Worm (Caenorhabditis elegans) whole organism, L2 larva: Measurements from ENCODE around the gene F38E11.6.

Experiments
- C34F6.9 ChIP-seq: fragments of 150-350 bp; optimal IDR thresholded peaks from 2 replicates; lab custom pipeline; 2014; ENCODE audit warnings: missing biosample characterization, missing genetic modification characterization
- F13H6.1 ChIP-seq: sonication (generic microtip); optimal IDR thresholded peaks from 2 replicates; lab custom pipeline; 2016; ENCODE audit warnings: missing genetic modification characterization, missing compliant biosample characterization
- Y55F3AM.14 ChIP-seq: fragments of 200-800 bp; sonication (Bioruptor generic); optimal IDR thresholded peaks from 2 replicates; lab custom pipeline; 2018; ENCODE audit warnings: mild to moderate bottlenecking, missing genetic modification characterization, missing compliant biosample characterization
- ZK546.5 ChIP-seq: sonication (generic microtip); optimal IDR thresholded peaks from 2 replicates; lab custom pipeline; 2017; ENCODE audit warnings: missing biosample characterization, missing genetic modification characterization
- ama-1 ChIP-seq: fragments of 150-350 bp; optimal IDR thresholded peaks from 2 replicates; lab custom pipeline; 2018; ENCODE audit warnings: inconsistent platforms
- blmp-1 ChIP-seq: sonication (generic microtip); optimal IDR thresholded peaks from 2 replicates; lab custom pipeline; 2017; ENCODE audit warnings: missing genetic modification characterization, mild to moderate bottlenecking, missing compliant biosample characterization, antibody characterized with exemption, moderate library complexity; ENCODE audit not compliant: insufficient read depth
- ceh-16 ChIP-seq: fragments of 150-350 bp; optimal IDR thresholded peaks from 2 replicates; lab custom pipeline; 2014; ENCODE audit warnings: missing biosample characterization, missing genetic modification characterization
- ceh-82 ChIP-seq: fragments of 150-350 bp; optimal IDR thresholded peaks from 2 replicates; lab custom pipeline; 2014; ENCODE audit warnings: missing biosample characterization, missing genetic modification characterization
- crh-2 ChIP-seq: sonication (generic microtip); optimal IDR thresholded peaks from 2 replicates; lab custom pipeline; 2017; ENCODE audit warnings: missing biosample characterization, missing genetic modification characterization
- dmd-4 ChIP-seq: sonication (generic microtip); optimal IDR thresholded peaks from 2 replicates; lab custom pipeline; 2017; ENCODE audit warnings: missing biosample characterization, missing genetic modification characterization
- egl-27 ChIP-seq: sonication (generic microtip); optimal IDR thresholded peaks from 3 replicates; lab custom pipeline; 2017; ENCODE audit warnings: missing biosample characterization, missing genetic modification reagents, missing genetic modification characterization
- elt-1 ChIP-seq: fragments of 150-350 bp; optimal IDR thresholded peaks from 2 replicates; lab custom pipeline; 2014; ENCODE audit warnings: missing biosample characterization, missing genetic modification characterization
- fos-1 ChIP-seq: fragments of 150-350 bp; optimal IDR thresholded peaks from 2 replicates; lab custom pipeline; 2014; ENCODE audit warnings: missing biosample characterization, missing genetic modification characterization
- gmeb-1 ChIP-seq: fragments of 150-350 bp; optimal IDR thresholded peaks from 2 replicates; lab custom pipeline; 2014; ENCODE audit warnings: missing biosample characterization, missing genetic modification characterization
- lin-13 ChIP-seq: fragments of 150-350 bp; optimal IDR thresholded peaks from 2 replicates; lab custom pipeline; 2014; ENCODE audit warnings: missing biosample characterization, missing genetic modification reagents, missing genetic modification characterization
- lsy-2 ChIP-seq, 2 experiments: fragments of 150-350 bp in 1 of 2; sonication (generic microtip) in 1 of 2; optimal IDR thresholded peaks; 2 replicates each; lab custom pipeline; 2014 to 2017; ENCODE audit warnings: missing biosample characterization in 2 of 2, missing genetic modification characterization in 2 of 2
- mab-5 ChIP-seq: fragments of 150-350 bp; optimal IDR thresholded peaks from 2 replicates; lab custom pipeline; 2014; ENCODE audit warnings: missing biosample characterization, missing genetic modification characterization
- mdl-1 ChIP-seq, 2 experiments: fragments of 150-350 bp in 1 of 2; sonication (generic microtip) in 1 of 2; optimal IDR thresholded peaks; 2 replicates each; lab custom pipeline; 2017; ENCODE audit warnings: missing biosample characterization in 2 of 2, missing genetic modification characterization in 2 of 2
- nhr-10 ChIP-seq: sonication (generic microtip); optimal IDR thresholded peaks from 2 replicates; lab custom pipeline; 2017; ENCODE audit warnings: missing biosample characterization, missing genetic modification characterization
- nhr-11 ChIP-seq: fragments of 150-350 bp; optimal IDR thresholded peaks from 2 replicates; lab custom pipeline; 2014; ENCODE audit warnings: missing biosample characterization, missing genetic modification characterization
- nhr-12 ChIP-seq: fragments of 150-350 bp; optimal IDR thresholded peaks from 2 replicates; lab custom pipeline; 2014; ENCODE audit warnings: missing biosample characterization, missing genetic modification characterization
- nhr-129 ChIP-seq: fragments of 150-350 bp; optimal IDR thresholded peaks from 2 replicates; lab custom pipeline; 2014; ENCODE audit warnings: missing biosample characterization, missing genetic modification characterization
- nhr-21 ChIP-seq: fragments of 150-350 bp; optimal IDR thresholded peaks from 2 replicates; lab custom pipeline; 2014; ENCODE audit warnings: missing biosample characterization, missing genetic modification characterization
- nhr-25 ChIP-seq: fragments of 150-350 bp; sonication (generic microtip); optimal IDR thresholded peaks from 3 replicates; lab custom pipeline; 2014; ENCODE audit warnings: missing biosample characterization, missing genetic modification characterization
- nhr-6 ChIP-seq: fragments of 150-350 bp; optimal IDR thresholded peaks from 2 replicates; lab custom pipeline; 2014; ENCODE audit warnings: missing biosample characterization, missing genetic modification characterization
- nhr-77 ChIP-seq: fragments of 150-350 bp; optimal IDR thresholded peaks from 2 replicates; lab custom pipeline; 2014; ENCODE audit warnings: missing biosample characterization, missing genetic modification characterization
- peb-1 ChIP-seq: fragments of 150-350 bp; optimal IDR thresholded peaks from 2 replicates; lab custom pipeline; 2014; ENCODE audit warnings: missing biosample characterization, missing genetic modification characterization
- sma-3 ChIP-seq: sonication (generic microtip); optimal IDR thresholded peaks from 2 replicates; lab custom pipeline; 2016; ENCODE audit warnings: missing genetic modification reagents, missing genetic modification characterization, missing compliant biosample characterization
- sma-9 ChIP-seq, 2 experiments: fragments of 150-350 bp in 1 of 2; sonication (generic microtip) in 1 of 2; optimal IDR thresholded peaks; 2 replicates each; lab custom pipeline; 2014 to 2016; ENCODE audit warnings: missing genetic modification characterization in 2 of 2, mild to moderate bottlenecking in 1 of 2, missing biosample characterization in 1 of 2, missing compliant biosample characterization in 1 of 2, missing genetic modification reagents in 1 of 2, moderate library complexity in 1 of 2
- snpc-4 ChIP-seq: fragments of 150-350 bp; optimal IDR thresholded peaks from 2 replicates; lab custom pipeline; 2014; ENCODE audit warnings: missing biosample characterization, missing genetic modification characterization
- unc-39 ChIP-seq: fragments of 150-350 bp; optimal IDR thresholded peaks from 2 replicates; lab custom pipeline; 2014; ENCODE audit warnings: missing biosample characterization, missing genetic modification characterization
- zag-1 ChIP-seq: fragments of 150-350 bp; optimal IDR thresholded peaks from 2 replicates; lab custom pipeline; 2014; ENCODE audit warnings: missing biosample characterization, missing genetic modification characterization
- ztf-1 ChIP-seq: fragments of 200-800 bp; sonication (Bioruptor generic); conservative IDR thresholded peaks from 2 replicates; pipeline ENCODE4 v1.3.6; 2022; ENCODE audit warnings: missing genetic modification characterization, missing compliant biosample characterization
- ztf-4 ChIP-seq: fragments of 150-350 bp; optimal IDR thresholded peaks from 2 replicates; lab custom pipeline; 2014; ENCODE audit warnings: missing biosample characterization, missing genetic modification characterization

The F38E11.6 gene

ce11 chrIV:9442106-9442532 is 25.2 kb downstream of the F38E11.6 start (continued):
- TF ChIP-seq nhr-77 (tag; lab: Kevin White, UChicago) (no peak), nhr-6 (tag; lab: Kevin White, UChicago) (peak; percentile 82), ceh-16 (tag; lab: Kevin White, UChicago) (peak; percentile 82), zag-1 (tag; lab: Kevin White, UChicago) (no peak), C34F6.9 (tag; lab: Kevin White, UChicago) (no peak), ceh-82 (tag; lab: Kevin White, UChicago) (no peak), mdl-1 (tag; optimal IDR thresholded peaks at IDR 0.05; lab: Kevin White, UChicago) (peak; percentile 72 to 87), peb-1 (no peak), nhr-129 (tag; lab: Kevin White, UChicago) (peak; percentile 65), fos-1 (peak; percentile 39), nhr-11 (tag; lab: Kevin White, UChicago) (no peak)
- TF ChIP-seq, all 48 proteins: peak for 21

ce11 chrIV:9441391-9441790 is 25.9 kb downstream of the F38E11.6 start:
- TF ChIP-seq crh-2 (tag; lab: Kevin White, UChicago): peak; percentile 8
- TF ChIP-seq blmp-1 (tag; lab: Kevin White, UChicago): peak; percentile 41
- no peak for TF ChIP-seq nhr-10 (tag; lab: Kevin White, UChicago)
- TF ChIP-seq sma-9 (GFP tag; optimal IDR thresholded peaks at IDR 0.05; lab: Kevin White, UChicago): peak; percentile 12
- TF ChIP-seq sma-9 (tag; optimal IDR thresholded peaks at IDR 0.05; lab: Kevin White, UChicago): no peak

- TF ChIP-seq nhr-25 (tag; lab: Kevin White, UChicago) (peak; percentile 68), elt-1 (tag; lab: Kevin White, UChicago) (no peak), C34F6.9 (tag; lab: Kevin White, UChicago) (peak; percentile 21), nhr-129 (tag; lab: Kevin White, UChicago) (peak; percentile 72), F13H6.1 (tag; lab: Kevin White, UChicago) (peak; percentile 48), lsy-2 (tag; optimal IDR thresholded peaks at IDR 0.05; lab: Kevin White, UChicago) (peak in 1 of 2 experiments; percentile 41), fos-1 (peak; percentile 12), snpc-4 (tag; lab: Kevin White, UChicago) (peak; percentile 76), gmeb-1 (peak; percentile 49), sma-3 (GFP tag; lab: Kevin White, UChicago) (peak; percentile 11), Y55F3AM.14 (no peak), crh-2 (tag; lab: Kevin White, UChicago) (peak; percentile 0), sma-9 (GFP tag; optimal IDR thresholded peaks at IDR 0.05; lab: Kevin White, UChicago) (no peak), sma-9 (tag; optimal IDR thresholded peaks at IDR 0.05; lab: Kevin White, UChicago) (no peak), nhr-21 (tag; lab: Kevin White, UChicago) (no peak), ama-1 (lab: Kevin White, UChicago) (peak; percentile 81)
These were observed 26.4 kb downstream of the F38E11.6 start, which contains the start of gene idh-1 for ce11 chrIV:9440880-9441336. TSS of gene idh-1 (minus strand) at chrIV:9441107.

ce11 chrIV:9438753-9439152 is 28.6 kb downstream of the F38E11.6 start:
- no peak for TF ChIP-seq zag-1 (tag; lab: Kevin White, UChicago)
- TF ChIP-seq ZK546.5 (tag; lab: Kevin White, UChicago): no peak
- peak; percentile 66 for TF ChIP-seq lin-13 (GFP tag; lab: Kevin White, UChicago)
- TF ChIP-seq fos-1: peak; percentile 10
- no peak for TF ChIP-seq egl-27 (tag; lab: Kevin White, UChicago)
- TF ChIP-seq sma-9 (GFP tag; optimal IDR thresholded peaks at IDR 0.05; lab: Kevin White, UChicago): peak; percentile 64
- no peak for TF ChIP-seq sma-9 (tag; optimal IDR thresholded peaks at IDR 0.05; lab: Kevin White, UChicago)
- TF ChIP-seq nhr-129 (tag; lab: Kevin White, UChicago): peak; percentile 29
- TF ChIP-seq mab-5 (tag; lab: Kevin White, UChicago): no peak
- TF ChIP-seq lsy-2 (tag; optimal IDR thresholded peaks at IDR 0.05; lab: Kevin White, UChicago): peak in 1 of 2 experiments; percentile 27
- TF ChIP-seq F13H6.1 (tag; lab: Kevin White, UChicago): no peak
- TF ChIP-seq unc-39 (tag; lab: Kevin White, UChicago): no peak
- no peak for TF ChIP-seq ceh-16 (tag; lab: Kevin White, UChicago)
- peak; percentile 51 for TF ChIP-seq gmeb-1
- TF ChIP-seq mdl-1 (tag; optimal IDR thresholded peaks at IDR 0.05; lab: Kevin White, UChicago): peak in 1 of 2 experiments; percentile 0
- peak; percentile 19 for TF ChIP-seq ztf-4 (tag; lab: Kevin White, UChicago)
- TF ChIP-seq ztf-1: no peak
- peak; percentile 37 for TF ChIP-seq nhr-6 (tag; lab: Kevin White, UChicago)
- no peak for TF ChIP-seq nhr-12 (tag; lab: Kevin White, UChicago)
- TF ChIP-seq dmd-4 (tag; lab: Kevin White, UChicago): no peak
- TF ChIP-seq ama-1 (lab: Kevin White, UChicago): peak; percentile 85
- TF ChIP-seq Y55F3AM.14: no peak
- TF ChIP-seq crh-2 (tag; lab: Kevin White, UChicago): peak; percentile 37
- peak; percentile 73 for TF ChIP-seq sma-3 (GFP tag; lab: Kevin White, UChicago)
